Fruit fly (Drosophila melanogaster): Measurements from ENCODE around the gene CG1924.

dm6 chrX:12128045-12128444 lies 50.4 kb downstream of the CG1924 start:
- TF ChIP-seq CG8478 (optimal IDR thresholded peaks at IDR 0.05) (no peak), CTCF (optimal IDR thresholded peaks at IDR 0.05) (no peak)

Data from S2 (cell line).